Fruit fly (Drosophila melanogaster): ENCODE measurements around the gene MagR.

MagR gene

DNA sequence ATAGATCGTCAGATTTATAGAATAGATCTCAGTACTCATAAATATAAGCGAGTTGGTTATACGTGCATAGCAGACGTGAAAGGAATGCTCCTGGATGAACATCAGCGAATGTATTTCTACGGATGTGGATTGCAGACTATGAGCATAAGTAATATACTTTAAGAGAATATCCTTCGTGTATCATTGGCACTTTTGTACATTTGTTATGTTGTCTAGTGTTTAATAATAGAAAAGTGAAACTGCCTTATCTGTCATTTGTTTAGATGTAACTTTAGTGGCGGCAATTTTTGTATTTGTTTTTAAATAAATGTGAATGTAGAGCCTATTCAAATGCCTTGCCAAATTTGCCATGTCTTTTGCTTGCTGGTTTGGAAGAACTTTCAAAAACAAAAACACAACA is 38.6 kb downstream of the MagR start, which contains the start of gene CG43672:
Gene CG43672, plus strand, starts transcription at position 301 of the 400 bp plus-strand sequence.
- TF ChIP-seq noc (tag; optimal IDR thresholded peaks at IDR 0.05), result no peak

DNA sequence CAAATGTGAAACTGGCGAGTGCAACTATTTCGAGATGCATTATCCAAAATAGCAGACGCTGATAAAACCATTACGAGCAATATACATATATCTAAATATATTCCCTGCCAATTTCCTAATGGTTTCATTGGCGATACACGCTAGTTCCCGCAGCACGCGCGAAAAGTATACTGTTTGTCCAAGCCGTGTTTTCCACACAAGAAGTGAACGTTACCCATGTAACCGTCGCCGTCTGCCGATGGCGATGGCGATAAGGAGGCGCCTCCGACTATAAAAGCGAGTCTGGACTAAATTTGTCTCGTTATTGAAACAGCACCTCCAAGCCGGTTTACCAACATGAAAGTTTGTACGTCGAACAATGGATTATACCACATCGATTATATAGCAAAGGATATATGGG is 44.8 kb downstream of the MagR start, which contains the start of gene CG43673:
Gene CG43673, plus strand, starts transcription at position 301 of the 400 bp plus-strand sequence.
- no peak for TF ChIP-seq noc (tag; optimal IDR thresholded peaks at IDR 0.05)

DNA sequence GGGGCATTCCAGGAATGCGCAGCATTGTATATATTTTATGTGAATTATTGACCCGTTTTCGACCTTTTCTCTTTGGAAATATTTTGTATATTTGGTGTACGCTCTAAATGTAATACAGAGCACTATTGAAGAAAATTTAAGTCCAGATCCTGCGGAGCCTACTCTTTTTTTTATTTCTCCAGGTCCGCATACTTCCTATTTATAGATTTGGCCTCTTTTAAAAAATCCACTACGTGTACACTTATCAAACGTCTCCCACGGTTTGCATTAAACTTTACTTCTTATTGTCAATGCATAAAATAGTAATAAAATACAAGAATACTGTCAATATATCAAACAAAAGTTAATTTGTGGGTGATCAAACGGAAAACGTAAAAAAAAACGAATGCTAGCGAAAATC is 49.5 kb downstream of the MagR start, which contains the start of gene Efhc1.1:
Gene Efhc1.1, minus strand, starts transcription at position 101 of the 400 bp plus-strand sequence.
- TF ChIP-seq noc (tag; optimal IDR thresholded peaks at IDR 0.05), result no peak

Measured in whole organism, larva.